Worm (Caenorhabditis elegans) whole organism, L4 larva: ENCODE results near the gene apa-2.

Source experiments
- F10B5.3 ChIP-seq: sonication (generic microtip); optimal IDR thresholded peaks from 2 replicates; lab custom pipeline; 2016; ENCODE audit warnings: mild to moderate bottlenecking, missing genetic modification characterization, missing compliant biosample characterization
- F26F4.8 ChIP-seq: fragments of 200-800 bp; sonication (Bioruptor generic); conservative IDR thresholded peaks from 2 replicates; pipeline ENCODE4 v1.3.6; 2022; ENCODE audit warnings: missing genetic modification characterization, missing compliant biosample characterization
- F44E2.7 ChIP-seq: fragments of 200-800 bp; sonication (Bioruptor generic); IDR thresholded peaks from 2 replicates; pipeline ENCODE4 v2.1.2; 2022; ENCODE audit warnings: missing genetic modification characterization, missing compliant biosample characterization
- R02D3.7 ChIP-seq: fragments of 150-350 bp; sonication (generic microtip); optimal IDR thresholded peaks from 3 replicates; lab custom pipeline; 2014; ENCODE audit warnings: missing biosample characterization, missing genetic modification characterization
- T20F7.1 ChIP-seq: fragments of 200-800 bp; sonication (Bioruptor generic); optimal IDR thresholded peaks from 2 replicates; lab custom pipeline; 2018; ENCODE audit warnings: mild to moderate bottlenecking, missing genetic modification characterization, missing compliant biosample characterization
- aha-1 ChIP-seq: fragments of 150-350 bp; peaks from one replicate; lab custom pipeline; 2014; ENCODE audit warnings: missing biosample characterization, missing genetic modification characterization
- arid-1 ChIP-seq: fragments of 200-800 bp; sonication (Bioruptor generic); conservative IDR thresholded peaks from 2 replicates; pipeline ENCODE4 v1.3.6; 2022; ENCODE audit warnings: missing genetic modification reagents, missing genetic modification characterization, missing compliant biosample characterization
- ceh-82 ChIP-seq: sonication (generic microtip); optimal IDR thresholded peaks from 2 replicates; lab custom pipeline; 2017; ENCODE audit warnings: missing biosample characterization, missing genetic modification characterization
- ctbp-1 ChIP-seq: fragments of 200-800 bp; sonication (Bioruptor generic); IDR thresholded peaks from 2 replicates; pipeline ENCODE4 v1.3.6; 2022; ENCODE audit warnings: missing genetic modification reagents, missing genetic modification characterization, missing compliant biosample characterization
- daf-8 ChIP-seq: fragments of 200-800 bp; sonication (Bioruptor generic); IDR thresholded peaks from 2 replicates; pipeline ENCODE4 v1.3.6; 2022; ENCODE audit warnings: missing genetic modification characterization, missing compliant biosample characterization
- dmd-6 ChIP-seq: fragments of 200-800 bp; sonication (Bioruptor generic); IDR thresholded peaks from 2 replicates; pipeline ENCODE4 v1.3.6; 2022; ENCODE audit warnings: missing genetic modification reagents, missing genetic modification characterization, missing compliant biosample characterization
- dpl-1 ChIP-seq: fragments of 150-350 bp; optimal IDR thresholded peaks from 2 replicates; lab custom pipeline; 2014; ENCODE audit warnings: missing biosample characterization, missing genetic modification reagents, missing genetic modification characterization
- duxl-1 ChIP-seq: sonication (generic microtip); optimal IDR thresholded peaks from 2 replicates; lab custom pipeline; 2016; ENCODE audit warnings: mild to moderate bottlenecking, missing genetic modification characterization, moderate library complexity, missing compliant biosample characterization; ENCODE audit not compliant: poor library complexity
- dve-1 ChIP-seq: sonication (generic microtip); optimal IDR thresholded peaks from 2 replicates; lab custom pipeline; 2017; ENCODE audit warnings: antibody characterized with exemption, mild to moderate bottlenecking, missing genetic modification characterization, missing compliant biosample characterization; ENCODE audit not compliant: insufficient read depth
- egl-43 ChIP-seq: fragments of 200-800 bp; sonication (Bioruptor generic); IDR thresholded peaks from 2 replicates; pipeline ENCODE4 v1.3.6; 2022; ENCODE audit warnings: missing genetic modification reagents, missing genetic modification characterization, missing compliant biosample characterization
- fos-1 ChIP-seq: fragments of 150-350 bp; optimal IDR thresholded peaks from 2 replicates; lab custom pipeline; 2014; ENCODE audit warnings: missing biosample characterization, missing genetic modification characterization
- hlh-11 ChIP-seq: fragments of 200-800 bp; sonication (Bioruptor generic); optimal IDR thresholded peaks from 2 replicates; lab custom pipeline; 2018; ENCODE audit warnings: mild to moderate bottlenecking, missing genetic modification characterization, missing compliant biosample characterization
- hlh-30 ChIP-seq: sonication (generic microtip); optimal IDR thresholded peaks from 2 replicates; lab custom pipeline; 2017; ENCODE audit warnings: antibody characterized with exemption, mild to moderate bottlenecking, missing genetic modification characterization, missing compliant biosample characterization; ENCODE audit not compliant: insufficient read depth
- lin-39 ChIP-seq: fragments of 150-350 bp; optimal IDR thresholded peaks from 2 replicates; lab custom pipeline; 2014; ENCODE audit warnings: missing biosample characterization, missing genetic modification reagents, missing genetic modification characterization
- lir-3 ChIP-seq: sonication (generic microtip); optimal IDR thresholded peaks from 2 replicates; lab custom pipeline; 2016; ENCODE audit warnings: mild to moderate bottlenecking, missing genetic modification characterization, missing compliant biosample characterization
- lsy-2 ChIP-seq, 2 experiments: fragments of 150-350 bp in 1 of 2; sonication (generic microtip) in 1 of 2; optimal IDR thresholded peaks; 2 replicates each; lab custom pipeline; 2014 to 2017; ENCODE audit warnings: missing biosample characterization in 2 of 2, missing genetic modification characterization in 2 of 2
- mes-2 ChIP-seq: sonication (generic microtip); optimal IDR thresholded peaks from 2 replicates; lab custom pipeline; 2016; ENCODE audit warnings: missing genotype, mild to moderate bottlenecking, missing genetic modification characterization, missing compliant biosample characterization; ENCODE audit not compliant: poor library complexity, severe bottlenecking
- mxl-3 ChIP-seq: fragments of 200-800 bp; sonication (Bioruptor generic); optimal IDR thresholded peaks from 2 replicates; lab custom pipeline; 2018; ENCODE audit warnings: mild to moderate bottlenecking, missing genetic modification characterization, missing compliant biosample characterization
- nhr-10 ChIP-seq: fragments of 150-350 bp; optimal IDR thresholded peaks from 2 replicates; lab custom pipeline; 2014; ENCODE audit warnings: missing biosample characterization, missing genetic modification characterization
- nhr-237 ChIP-seq: sonication (generic microtip); optimal IDR thresholded peaks from 2 replicates; lab custom pipeline; 2017; ENCODE audit warnings: missing biosample characterization, missing genetic modification characterization
- nhr-28 ChIP-seq: fragments of 150-350 bp; optimal IDR thresholded peaks from 2 replicates; lab custom pipeline; 2014; ENCODE audit warnings: missing biosample characterization, missing genetic modification characterization
- nhr-41 ChIP-seq: fragments of 200-800 bp; sonication (Bioruptor generic); IDR thresholded peaks from 2 replicates; pipeline ENCODE4 v1.3.6; 2022; ENCODE audit warnings: missing genetic modification reagents, missing genetic modification characterization, missing compliant biosample characterization
- php-3 ChIP-seq: fragments of 200-800 bp; sonication (Bioruptor generic); IDR thresholded peaks from 2 replicates; pipeline ENCODE4 v1.3.6; 2022; ENCODE audit warnings: missing genetic modification reagents, missing genetic modification characterization, missing compliant biosample characterization
- pqm-1 ChIP-seq: sonication (generic microtip); optimal IDR thresholded peaks from 2 replicates; lab custom pipeline; 2017; ENCODE audit warnings: missing biosample characterization, missing genetic modification characterization
- saeg-2 ChIP-seq: fragments of 200-800 bp; sonication (Bioruptor generic); IDR thresholded peaks from 2 replicates; pipeline ENCODE4 v1.3.6; 2022; ENCODE audit warnings: missing genetic modification reagents, missing genetic modification characterization, missing compliant biosample characterization
- sdz-12 ChIP-seq: fragments of 200-800 bp; sonication (Bioruptor generic); optimal IDR thresholded peaks from 2 replicates; lab custom pipeline; 2018; ENCODE audit warnings: mild to moderate bottlenecking, missing genetic modification characterization, missing compliant biosample characterization
- set-16 ChIP-seq: fragments of 200-800 bp; sonication (Bioruptor generic); IDR thresholded peaks from 2 replicates; pipeline ENCODE4 v1.3.6; 2022; ENCODE audit warnings: missing genetic modification reagents, missing genetic modification characterization, missing compliant biosample characterization
- spr-1 ChIP-seq: sonication (generic microtip); optimal IDR thresholded peaks from 2 replicates; lab custom pipeline; 2016; ENCODE audit warnings: mild to moderate bottlenecking, missing genetic modification characterization, missing compliant biosample characterization
- tag-97 ChIP-seq: fragments of 200-800 bp; sonication (Bioruptor generic); IDR thresholded peaks from 2 replicates; pipeline ENCODE4 v1.3.6; 2022; ENCODE audit warnings: missing genetic modification characterization, missing compliant biosample characterization
- zag-1 ChIP-seq: fragments of 150-350 bp; optimal IDR thresholded peaks from 2 replicates; lab custom pipeline; 2014; ENCODE audit warnings: missing biosample characterization, missing genetic modification characterization

Gene apa-2

ce11 chrX:9338375-9338774 is at the start of gene apa-2:
apa-2 (plus strand) TSS chrX:9338675.
- TF ChIP-seq dpl-1 (GFP tag; lab: Kevin White, UChicago) = no peak
- TF ChIP-seq daf-8 = no peak

- TF ChIP-seq ctbp-1 (GFP tag; lab: Robert Waterston, UW) (no peak), duxl-1 (tag; lab: Kevin White, UChicago) (no peak), pqm-1 (tag; lab: Kevin White, UChicago) (no peak), nhr-10 (tag; lab: Kevin White, UChicago) (no peak), R02D3.7 (tag; lab: Kevin White, UChicago) (no peak), fos-1 (tag; lab: Kevin White, UChicago) (no peak), nhr-237 (tag; lab: Kevin White, UChicago) (no peak), saeg-2 (no peak)
Measured at ce11 chrX:9291345-9291744, 47.1 kb upstream of the apa-2 start, which contains the start of gene B0416.3. B0416.3 (plus strand) TSS chrX:9291645.

ce11 chrX:9295471-9295870 is 43.0 kb upstream of the apa-2 start:
- peak; percentile 38 for TF ChIP-seq dve-1
- peak; percentile 37 for TF ChIP-seq mxl-3 (GFP tag; lab: Kevin White, UChicago)
- peak; percentile 31 for TF ChIP-seq hlh-11
- peak; percentile 60 for TF ChIP-seq dmd-6
- peak; percentile 40 for TF ChIP-seq nhr-28
- no peak for TF ChIP-seq F10B5.3
- TF ChIP-seq hlh-30 (tag; lab: Kevin White, UChicago) = peak; percentile 27
- TF ChIP-seq pqm-1 (tag; lab: Kevin White, UChicago) = peak; percentile 36
- no peak for TF ChIP-seq arid-1 (GFP tag; lab: Robert Waterston, UW)

- no peak for TF ChIP-seq lir-3 (tag; lab: Kevin White, UChicago)
- peak; percentile 18 for TF ChIP-seq hlh-11
- no peak for TF ChIP-seq spr-1 (tag; lab: Kevin White, UChicago)
- TF ChIP-seq dpl-1 (GFP tag; lab: Kevin White, UChicago) = peak; percentile 6
- TF ChIP-seq lsy-2 (tag; optimal IDR thresholded peaks at IDR 0.05; lab: Kevin White, UChicago) = peak in 1 of 2 experiments; percentile 30
- no peak for TF ChIP-seq nhr-41 (GFP tag; lab: Robert Waterston, UW)
- peak; percentile 9 for TF ChIP-seq dve-1
- peak; percentile 77 for TF ChIP-seq aha-1 (tag; lab: Kevin White, UChicago)
- TF ChIP-seq tag-97 (GFP tag; lab: Robert Waterston, UW) = no peak
- peak; percentile 84 for TF ChIP-seq mes-2
- 0 out of 2 replicates have a peak, but pooled peaks have one; percentile 6 for TF ChIP-seq php-3
- TF ChIP-seq hlh-30 (tag; lab: Kevin White, UChicago) = peak; percentile 5
Measured at ce11 chrX:9296591-9296990, 41.9 kb upstream of the apa-2 start, which contains the start of gene gly-13. gly-13 (minus strand) TSS chrX:9296622.

DNA sequence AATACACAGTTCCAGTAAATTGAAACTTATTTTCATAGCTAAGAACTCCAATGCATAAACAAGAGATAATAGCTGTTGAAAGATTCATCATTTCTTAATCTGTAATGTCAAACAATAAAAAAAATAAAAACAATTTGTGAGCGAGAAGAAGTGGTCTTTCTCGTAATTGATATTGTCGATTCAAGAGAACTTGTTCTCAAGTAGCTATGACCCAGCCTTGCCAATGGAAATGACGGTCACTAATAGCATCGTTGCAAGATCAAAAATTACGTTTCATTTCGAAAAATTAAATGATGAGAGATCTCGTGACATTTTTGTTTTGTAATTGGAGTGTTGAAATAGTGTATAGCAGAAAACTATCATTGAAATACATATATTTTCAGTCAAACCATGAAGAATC is 40.6 kb upstream of the apa-2 start, which contains the start of gene B0416.7:
B0416.7 (minus strand) TSS at position 101 of the 400 bp plus-strand sequence.
- TF ChIP-seq dmd-6 (no peak), hlh-30 (tag; lab: Kevin White, UChicago) (peak; percentile 13), F26F4.8 (GFP tag; lab: Robert Waterston, UW) (no peak), F44E2.7 (GFP tag; lab: Robert Waterston, UW) (no peak)
- TF ChIP-seq, all 104 proteins: peak for 1

ce11 chrX:9298846-9299245 is 39.6 kb upstream of the apa-2 start, which contains the start of gene B0416.2:
B0416.2 (plus strand) TSS chrX:9299146.
- TF ChIP-seq T20F7.1 = no peak
- no peak for TF ChIP-seq dmd-6
- no peak for TF ChIP-seq ceh-82 (tag; lab: Kevin White, UChicago)
- no peak for TF ChIP-seq egl-43 (GFP tag; lab: Robert Waterston, UW)
- TF ChIP-seq sdz-12 (GFP tag; lab: Kevin White, UChicago) = no peak
- no peak for TF ChIP-seq set-16 (GFP tag; lab: Robert Waterston, UW)
- no peak for TF ChIP-seq lin-39 (tag; lab: Kevin White, UChicago)
- no peak for TF ChIP-seq zag-1 (tag; lab: Kevin White, UChicago)
